Fruit fly (Drosophila melanogaster) whole organism, embryonic: ENCODE data around the gene EMC3.
A peak's percentile ranks its signal among the peaks of the same experiment; 100 is the strongest.

Source experiments
- ATbp ChIP-seq: fragments of 200-800 bp; sonication (Bioruptor generic); optimal IDR thresholded peaks from 2 replicates; lab custom pipeline; 2017; ENCODE audit warnings: missing biosample characterization, mild to moderate bottlenecking, missing genetic modification characterization, missing genetic modification reagents
- Abd-B ChIP-seq: fragments of 200-800 bp; sonication (Bioruptor generic); optimal IDR thresholded peaks from 2 replicates; lab custom pipeline; 2018; ENCODE audit warnings: missing biosample characterization, mild to moderate bottlenecking, missing genetic modification characterization, moderate library complexity
- Asciz ChIP-seq: fragments of 200-800 bp; sonication (Bioruptor generic); optimal IDR thresholded peaks from 2 replicates; lab custom pipeline; 2017; ENCODE audit warnings: missing biosample characterization, mild to moderate bottlenecking, missing genetic modification characterization, missing genetic modification reagents
- BtbVII ChIP-seq: fragments of 200-800 bp; sonication (Bioruptor generic); optimal IDR thresholded peaks from 3 replicates; lab custom pipeline; 2017; ENCODE audit warnings: missing biosample characterization, mild to moderate bottlenecking, missing genetic modification characterization
- CG10267 ChIP-seq: fragments of 200-800 bp; sonication (Bioruptor generic); optimal IDR thresholded peaks from 2 replicates; lab custom pipeline; 2018; ENCODE audit warnings: missing biosample characterization, mild to moderate bottlenecking, missing genetic modification characterization, moderate library complexity
- CG11696 ChIP-seq: fragments of 200-800 bp; sonication (Bioruptor generic); IDR thresholded peaks from 2 replicates; pipeline ENCODE4 v1.3.6; 2022; ENCODE audit warnings: missing biosample characterization, missing genetic modification characterization
- CG12155 ChIP-seq: fragments of 200-800 bp; sonication (Bioruptor generic); optimal IDR thresholded peaks from 3 replicates; lab custom pipeline; 2016; ENCODE audit warnings: missing biosample characterization, missing genetic modification characterization
- CG12659 ChIP-seq: fragments of 200-800 bp; sonication (Bioruptor generic); optimal IDR thresholded peaks from 3 replicates; lab custom pipeline; 2017; ENCODE audit warnings: mild to moderate bottlenecking, missing biosample characterization, missing genetic modification reagents, missing genetic modification characterization
- CG13296 ChIP-seq: fragments of 200-800 bp; sonication (Bioruptor generic); optimal IDR thresholded peaks from 3 replicates; lab custom pipeline; 2018; ENCODE audit warnings: missing biosample characterization, mild to moderate bottlenecking, missing genetic modification characterization
- CG14441 ChIP-seq: fragments of 200-800 bp; sonication (Bioruptor generic); IDR thresholded peaks from 2 replicates; pipeline ENCODE4 v1.3.6; 2022; ENCODE audit warnings: missing biosample characterization, missing genetic modification characterization
- CG14860 ChIP-seq: fragments of 200-800 bp; sonication (Bioruptor generic); IDR thresholded peaks from 3 replicates; pipeline ENCODE4 v1.3.6; 2022; ENCODE audit warnings: missing biosample characterization, missing genetic modification characterization; ENCODE audit not compliant: partially characterized antibody
- CG18619 ChIP-seq: fragments of 200-800 bp; sonication (Bioruptor generic); optimal IDR thresholded peaks from 3 replicates; lab custom pipeline; 2017; ENCODE audit warnings: missing biosample characterization, mild to moderate bottlenecking, missing genetic modification characterization
- CG2875 ChIP-seq: fragments of 200-800 bp; sonication (Bioruptor generic); optimal IDR thresholded peaks from 2 replicates; lab custom pipeline; 2017; ENCODE audit warnings: missing biosample characterization, mild to moderate bottlenecking, missing genetic modification characterization, missing genetic modification reagents
- CG31365 ChIP-seq: fragments of 200-800 bp; sonication (Bioruptor generic); optimal IDR thresholded peaks from 2 replicates; lab custom pipeline; 2018; ENCODE audit warnings: missing biosample characterization, mild to moderate bottlenecking, missing genetic modification characterization
- CG6765 ChIP-seq: fragments of 200-800 bp; sonication (Bioruptor generic); optimal IDR thresholded peaks from 3 replicates; lab custom pipeline; 2017; ENCODE audit warnings: missing biosample characterization, mild to moderate bottlenecking, missing genetic modification characterization
- CG8281 ChIP-seq: fragments of 200-800 bp; sonication (Bioruptor generic); optimal IDR thresholded peaks from 2 replicates; lab custom pipeline; 2018; ENCODE audit warnings: missing biosample characterization, mild to moderate bottlenecking, missing genetic modification characterization, moderate library complexity
- CG8765 ChIP-seq: fragments of 200-800 bp; sonication (Bioruptor generic); IDR thresholded peaks from 2 replicates; pipeline ENCODE4 v1.3.6; 2022; ENCODE audit warnings: missing biosample characterization, missing genetic modification characterization
- CG9727 ChIP-seq: fragments of 200-800 bp; sonication (Bioruptor generic); optimal IDR thresholded peaks from 3 replicates; lab custom pipeline; 2017; ENCODE audit warnings: missing biosample characterization, mild to moderate bottlenecking, missing genetic modification characterization
- CoRest ChIP-seq: fragments of 200-800 bp; sonication (Bioruptor generic); optimal IDR thresholded peaks from 3 replicates; lab custom pipeline; 2018; ENCODE audit warnings: missing biosample characterization, mild to moderate bottlenecking, missing genetic modification characterization, moderate library complexity
- Deaf1 ChIP-seq: fragments of 200-800 bp; optimal IDR thresholded peaks from 3 replicates; lab custom pipeline; 2019; ENCODE audit warnings: missing biosample characterization, mild to moderate bottlenecking, missing genetic modification characterization, moderate library complexity
- Dek ChIP-seq: fragments of 200-800 bp; sonication (Bioruptor generic); optimal IDR thresholded peaks from 3 replicates; lab custom pipeline; 2019; ENCODE audit warnings: missing biosample characterization, mild to moderate bottlenecking, missing genetic modification characterization, moderate library complexity
- Dfd ChIP-seq, 2 experiments: fragments of >200 bp; optimal IDR thresholded peaks; 2 replicates each; lab custom pipeline; 2017; ENCODE audit warnings: missing biosample characterization in 2 of 2, missing genetic modification characterization in 2 of 2
- Doc2 ChIP-seq: fragments of 200-800 bp; sonication (Bioruptor generic); IDR thresholded peaks from 2 replicates; pipeline ENCODE4 v1.3.6; 2022; ENCODE audit warnings: missing biosample characterization, missing genetic modification characterization
- Drgx ChIP-seq: fragments of 200-800 bp; sonication (Bioruptor generic); IDR thresholded peaks from 2 replicates; pipeline ENCODE4 v1.3.6; 2022; ENCODE audit warnings: missing biosample characterization, missing genetic modification characterization
- Ets97D ChIP-seq: fragments of 200-800 bp; sonication (Bioruptor generic); optimal IDR thresholded peaks from 3 replicates; lab custom pipeline; 2016; ENCODE audit warnings: missing biosample characterization, missing genetic modification characterization
- Fer2 ChIP-seq: fragments of 200-800 bp; sonication (Bioruptor generic); optimal IDR thresholded peaks from 2 replicates; lab custom pipeline; 2018; ENCODE audit warnings: missing biosample characterization, mild to moderate bottlenecking, missing genetic modification characterization, moderate library complexity
- Hr3 ChIP-seq: fragments of 200-800 bp; sonication (Bioruptor generic); optimal IDR thresholded peaks from 3 replicates; lab custom pipeline; 2016; ENCODE audit warnings: missing biosample characterization, missing genetic modification characterization
- Hr78 ChIP-seq, 2 experiments: fragments of 200-800 bp in 1 of 2; fragments of >200 bp in 1 of 2; sonication (Bioruptor generic) in 1 of 2; optimal IDR thresholded peaks; 2 replicates each; lab custom pipeline; 2017 to 2019; ENCODE audit warnings: missing biosample characterization in 2 of 2, missing genetic modification characterization in 2 of 2, mild to moderate bottlenecking in 1 of 2, moderate library complexity in 1 of 2
- MESR4 ChIP-seq: fragments of 200-800 bp; sonication (Bioruptor generic); optimal IDR thresholded peaks from 2 replicates; lab custom pipeline; 2018; ENCODE audit warnings: missing biosample characterization, mild to moderate bottlenecking, missing genetic modification characterization, moderate library complexity
- Myb ChIP-seq: fragments of 200-800 bp; sonication (Bioruptor generic); optimal IDR thresholded peaks from 2 replicates; lab custom pipeline; 2016; ENCODE audit warnings: missing biosample characterization, missing genetic modification characterization
- Pdp1 ChIP-seq, 2 experiments: fragments of 200-800 bp; sonication (Bioruptor generic); optimal IDR thresholded peaks; 3 replicates each; lab custom pipeline; 2016; ENCODE audit warnings: missing biosample characterization in 2 of 2, missing genetic modification characterization in 2 of 2, mild to moderate bottlenecking in 1 of 2, moderate library complexity in 1 of 2
- amos ChIP-seq: fragments of 200-800 bp; sonication (Bioruptor generic); IDR thresholded peaks from 2 replicates; pipeline ENCODE4 v1.3.6; 2022; ENCODE audit warnings: missing biosample characterization, missing genetic modification characterization; ENCODE audit not compliant: partially characterized antibody
- ato ChIP-seq: fragments of 200-800 bp; sonication (Bioruptor generic); IDR thresholded peaks from 2 replicates; pipeline ENCODE4 v1.3.6; 2022; ENCODE audit warnings: missing biosample characterization, missing genetic modification characterization; ENCODE audit not compliant: partially characterized antibody
- cad ChIP-seq: fragments of >200 bp; optimal IDR thresholded peaks from 2 replicates; lab custom pipeline; 2017; ENCODE audit warnings: missing biosample characterization, missing genetic modification characterization
- da ChIP-seq: fragments of 200-800 bp; sonication (Bioruptor generic); optimal IDR thresholded peaks from 2 replicates; lab custom pipeline; 2016; ENCODE audit warnings: missing biosample characterization, missing genetic modification characterization
- dmrt99B ChIP-seq: fragments of 200-800 bp; sonication (Bioruptor generic); optimal IDR thresholded peaks from 2 replicates; lab custom pipeline; 2018; ENCODE audit warnings: missing biosample characterization, mild to moderate bottlenecking, missing genetic modification characterization, moderate library complexity
- ems ChIP-seq: fragments of 200-800 bp; sonication (Bioruptor generic); optimal IDR thresholded peaks from 3 replicates; lab custom pipeline; 2016; ENCODE audit warnings: missing biosample characterization, missing genetic modification characterization
- en ChIP-seq: fragments of 200-800 bp; sonication (Bioruptor generic); optimal IDR thresholded peaks from 2 replicates; lab custom pipeline; 2016; ENCODE audit warnings: missing biosample characterization, missing genetic modification characterization
- fd3F ChIP-seq: fragments of 200-800 bp; sonication (Bioruptor generic); optimal IDR thresholded peaks from 2 replicates; lab custom pipeline; 2018; ENCODE audit warnings: missing biosample characterization, mild to moderate bottlenecking, missing genetic modification characterization, moderate library complexity
- gcm2 ChIP-seq: fragments of 200-800 bp; sonication (Bioruptor generic); optimal IDR thresholded peaks from 2 replicates; lab custom pipeline; 2016; ENCODE audit warnings: missing biosample characterization, missing genetic modification characterization
- gsb ChIP-seq: fragments of 200-800 bp; sonication (Bioruptor generic); IDR thresholded peaks from 2 replicates; pipeline ENCODE4 v1.3.6; 2022; ENCODE audit warnings: missing biosample characterization, missing genetic modification characterization
- jigr1 ChIP-seq: fragments of 200-800 bp; sonication (Bioruptor generic); IDR thresholded peaks from 3 replicates; pipeline ENCODE4 v1.3.6; 2022; ENCODE audit warnings: missing biosample characterization, missing genetic modification characterization
- mam ChIP-seq: fragments of 200-800 bp; sonication (Bioruptor generic); optimal IDR thresholded peaks from 3 replicates; lab custom pipeline; 2016; ENCODE audit warnings: missing biosample characterization, missing genetic modification characterization
- mld ChIP-seq: fragments of 200-800 bp; sonication (Bioruptor generic); IDR thresholded peaks from 3 replicates; pipeline ENCODE4 v1.3.6; 2022; ENCODE audit warnings: missing biosample characterization, missing genetic modification characterization; ENCODE audit not compliant: partially characterized antibody
- row ChIP-seq: fragments of 200-800 bp; sonication (Bioruptor generic); IDR thresholded peaks from 3 replicates; pipeline ENCODE4 v1.3.6; 2022; ENCODE audit warnings: missing biosample characterization, missing genetic modification characterization
- sens ChIP-seq: fragments of 200-800 bp; sonication (Bioruptor generic); peaks from one replicate; lab custom pipeline; 2016; ENCODE audit warnings: missing biosample characterization, missing genetic modification characterization
- sob ChIP-seq: fragments of 200-800 bp; sonication (Bioruptor generic); IDR thresholded peaks from 2 replicates; pipeline ENCODE4 v1.3.6; 2022; ENCODE audit warnings: missing biosample characterization, missing genetic modification characterization
- sqz ChIP-seq: fragments of 200-800 bp; sonication (Bioruptor generic); optimal IDR thresholded peaks from 3 replicates; lab custom pipeline; 2018; ENCODE audit warnings: missing biosample characterization, mild to moderate bottlenecking, missing genetic modification characterization
- tap ChIP-seq: fragments of 200-800 bp; optimal IDR thresholded peaks from 3 replicates; lab custom pipeline; 2019; ENCODE audit warnings: missing biosample characterization, mild to moderate bottlenecking, missing genetic modification characterization, moderate library complexity
- vnd ChIP-seq: fragments of 200-800 bp; sonication (Bioruptor generic); IDR thresholded peaks from 3 replicates; pipeline ENCODE4 v1.3.6; 2022; ENCODE audit warnings: missing biosample characterization, missing genetic modification characterization; ENCODE audit not compliant: partially characterized antibody

The EMC3 gene

dm6 chr2L:10697992-10698391, 34.2 kb downstream of the EMC3 start, which contains the start of gene CG7300 (continued):
- TF ChIP-seq CG31365 (tag; lab: Kevin White, UChicago) (no peak), Deaf1 (tag; lab: Kevin White, UChicago) (no peak), CoRest (tag; lab: Kevin White, UChicago) (peak; percentile 48), CG8281 (tag; lab: Kevin White, UChicago) (no peak), sqz (no peak), Fer2 (tag; lab: Kevin White, UChicago) (no peak), CG12659 (GFP tag; lab: Kevin White, UChicago) (peak; percentile 49), CG8765 (no peak), Asciz (no peak), Abd-B (GFP tag; lab: Kevin White, UChicago) (peak; percentile 20), Drgx (no peak), ATbp (GFP tag; lab: Kevin White, UChicago) (peak; percentile 29), MESR4 (no peak), Hr3 (peak; percentile 15), Dfd (GFP tag; optimal IDR thresholded peaks at IDR 0.05; lab: Kevin White, UChicago) (no peak), Pdp1 (GFP tag; optimal IDR thresholded peaks at IDR 0.05; lab: Kevin White, UChicago) (peak in 1 of 2 experiments; percentile 56), da (GFP tag; lab: Kevin White, UChicago) (no peak), CG14441 (GFP tag; lab: Robert Waterston, UW) (peak; percentile 49), Myb (GFP tag; lab: Kevin White, UChicago) (peak; percentile 3), en (GFP tag; lab: Kevin White, UChicago) (no peak), cad (no peak), CG14860 (GFP tag; lab: Robert Waterston, UW) (no peak), Ets97D (GFP tag; lab: Kevin White, UChicago) (no peak), CG6765 (no peak), amos (GFP tag; lab: Robert Waterston, UW) (no peak), CG12155 (peak; percentile 53), gsb (GFP tag; lab: Robert Waterston, UW) (0 out of 2 replicates have a peak, but pooled peaks have one; percentile 38), mam (GFP tag; lab: Kevin White, UChicago) (peak; percentile 40), ato (GFP tag; lab: Robert Waterston, UW) (no peak), Dek (tag; lab: Kevin White, UChicago) (peak; percentile 47), tap (tag; lab: Kevin White, UChicago) (peak; percentile 32), dmrt99B (tag; lab: Kevin White, UChicago) (peak; percentile 56), ems (peak; percentile 29), vnd (no peak), sob (GFP tag; lab: Robert Waterston, UW) (peak; percentile 56), Doc2 (no peak), jigr1 (GFP tag; lab: Robert Waterston, UW) (no peak), fd3F (peak; percentile 54), sens (GFP tag; lab: Kevin White, UChicago) (peak; percentile 80), CG9727 (GFP tag; lab: Kevin White, UChicago) (peak; percentile 17), BtbVII (GFP tag; lab: Kevin White, UChicago) (peak; percentile 5), row (GFP tag; lab: Robert Waterston, UW) (peak; percentile 73), Hr78 (GFP tag; optimal IDR thresholded peaks at IDR 0.05; lab: Kevin White, UChicago) (no peak), CG18619 (GFP tag; lab: Kevin White, UChicago) (peak; percentile 23), CG13296 (GFP tag; lab: Kevin White, UChicago) (no peak), gcm2 (GFP tag; lab: Kevin White, UChicago) (no peak), CG2875 (GFP tag; lab: Kevin White, UChicago) (no peak), CG10267 (peak; percentile 27), CG11696 (peak; percentile 38; the same call in 1 of the 2 replicates), mld (GFP tag; lab: Robert Waterston, UW) (no peak)
